Worm (Caenorhabditis elegans): ENCODE results near the gene best-22.

ce11 chrIV:12334708-12335107 is 15.0 kb upstream of the best-22 start:
- no peak for TF ChIP-seq nhr-76 (tag; optimal IDR thresholded peaks at IDR 0.05)
- TF ChIP-seq nhr-237 (tag; optimal IDR thresholded peaks at IDR 0.05) = no peak
- TF ChIP-seq elt-1 (tag; optimal IDR thresholded peaks at IDR 0.05; ENCODE audit: borderline replicate concordance, insufficient read depth) = no peak
- TF ChIP-seq unc-39 (tag; optimal IDR thresholded peaks at IDR 0.05) = no peak
- TF ChIP-seq mep-1 (tag; optimal IDR thresholded peaks at IDR 0.05) = no peak
- TF ChIP-seq ztf-11 (tag; optimal IDR thresholded peaks at IDR 0.05) = no peak
- TF ChIP-seq nhr-28 (tag; optimal IDR thresholded peaks at IDR 0.05) = no peak
- no peak for TF ChIP-seq unc-62 (GFP tag; optimal IDR thresholded peaks at IDR 0.05)
- no peak for TF ChIP-seq pha-4 (tag; optimal IDR thresholded peaks at IDR 0.05)
- TF ChIP-seq lin-13 (tag; optimal IDR thresholded peaks at IDR 0.05) = no peak
- TF ChIP-seq lsy-2 (tag; optimal IDR thresholded peaks at IDR 0.05) = no peak
- no peak for TF ChIP-seq snpc-4 (tag; optimal IDR thresholded peaks at IDR 0.05)
